Fruit fly (Drosophila melanogaster): ENCODE measurements around the gene kay.

kay gene

DNA sequence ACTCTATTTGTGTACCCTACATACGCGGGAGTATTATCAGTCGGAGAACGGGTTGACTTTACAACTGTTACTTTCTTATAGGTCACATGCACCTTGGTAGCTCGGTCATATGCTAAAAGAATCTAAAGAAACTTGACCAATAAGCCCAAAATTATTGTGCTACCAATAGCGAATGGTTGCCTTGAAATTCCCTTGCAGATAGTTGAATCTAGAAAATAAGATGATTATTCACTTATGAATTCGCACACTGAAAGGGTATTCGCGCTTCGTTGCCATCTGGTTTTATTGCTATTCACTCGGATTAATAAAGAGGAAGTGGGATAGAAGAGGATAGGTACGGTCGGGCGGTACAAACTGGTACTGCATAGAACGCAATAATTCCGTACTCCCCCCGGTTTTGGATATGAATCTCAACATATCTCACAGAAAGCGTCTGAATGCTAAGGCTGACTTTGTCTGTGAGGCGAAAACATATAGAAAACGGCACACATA, 8.1 kb downstream of the kay start (continued):
- TF ChIP-seq CG6276 (GFP tag; optimal IDR thresholded peaks at IDR 0.05) (peak; percentile 68), CG8632 (GFP tag; optimal IDR thresholded peaks at IDR 0.05) (peak; percentile 74), Hr4 (GFP tag; optimal IDR thresholded peaks at IDR 0.05) (peak; percentile 90), Sox14 (GFP tag; optimal IDR thresholded peaks at IDR 0.05) (peak; percentile 83), vri (GFP tag; optimal IDR thresholded peaks at IDR 0.05) (peak; percentile 35), spab (GFP tag; optimal IDR thresholded peaks at IDR 0.05) (peak; percentile 66), eg (GFP tag; IDR thresholded peaks at IDR 0.05) (peak; percentile 75), CG8319 (GFP tag; optimal IDR thresholded peaks at IDR 0.05) (peak; percentile 16), net (GFP tag; optimal IDR thresholded peaks at IDR 0.05) (peak; percentile 76), fd59A (GFP tag; optimal IDR thresholded peaks at IDR 0.05) (peak; percentile 79), cyc (GFP tag; optimal IDR thresholded peaks at IDR 0.05) (peak; percentile 74), CG6163 (GFP tag; IDR thresholded peaks at IDR 0.05) (peak; percentile 80), OdsH (GFP tag; optimal IDR thresholded peaks at IDR 0.05) (peak; percentile 87), CG10669 (GFP tag; optimal IDR thresholded peaks at IDR 0.05) (peak; percentile 80)

dm6 chr3R:29774360-29775193, 8.8 kb downstream of the kay start:
- TF ChIP-seq Blimp-1 (GFP tag; optimal IDR thresholded peaks at IDR 0.05) (no peak), dac (GFP tag; optimal IDR thresholded peaks at IDR 0.05) (no peak), Ets96B (tag; optimal IDR thresholded peaks at IDR 0.05) (no peak), CG10631 (GFP tag; optimal IDR thresholded peaks at IDR 0.05) (no peak), CG1621 (tag; optimal IDR thresholded peaks at IDR 0.05) (no peak), Ets21C (GFP tag; optimal IDR thresholded peaks at IDR 0.05) (no peak), CG6163 (GFP tag; IDR thresholded peaks at IDR 0.05) (peak; percentile 54), vri (GFP tag; optimal IDR thresholded peaks at IDR 0.05) (peak; percentile 58), CG11762 (GFP tag; optimal IDR thresholded peaks at IDR 0.05; ENCODE audit: insufficient read depth) (no peak), Hr39 (GFP tag; optimal IDR thresholded peaks at IDR 0.05) (no peak), acj6 (GFP tag; optimal IDR thresholded peaks at IDR 0.05) (no peak), fkh (GFP tag; optimal IDR thresholded peaks at IDR 0.05) (peak; percentile 92), pdm3 (GFP tag; optimal IDR thresholded peaks at IDR 0.05) (no peak), Hr38 (GFP tag; optimal IDR thresholded peaks at IDR 0.05) (no peak), CG10669 (GFP tag; optimal IDR thresholded peaks at IDR 0.05) (no peak), CG11902 (GFP tag; optimal IDR thresholded peaks at IDR 0.05) (no peak), Hr4 (GFP tag; optimal IDR thresholded peaks at IDR 0.05) (no peak), CG9139 (GFP tag; optimal IDR thresholded peaks at IDR 0.05) (peak; percentile 4), CG31627 (GFP tag; optimal IDR thresholded peaks at IDR 0.05) (no peak), CG3032 (tag; optimal IDR thresholded peaks at IDR 0.05) (no peak), CG8632 (GFP tag; optimal IDR thresholded peaks at IDR 0.05) (no peak), CG4318 (GFP tag; optimal IDR thresholded peaks at IDR 0.05) (no peak), ss (GFP tag; optimal IDR thresholded peaks at IDR 0.05) (no peak), CG16779 (tag; optimal IDR thresholded peaks at IDR 0.05) (peak; percentile 37), CG32006 (GFP tag; optimal IDR thresholded peaks at IDR 0.05) (no peak), CG34406 (GFP tag; optimal IDR thresholded peaks at IDR 0.05) (no peak), CG8119 (GFP tag; IDR thresholded peaks at IDR 0.05) (no peak), CG15336 (GFP tag; IDR thresholded peaks at IDR 0.05) (peak; percentile 67; the same call in 1 of the 2 replicates), fd85E (GFP tag; optimal IDR thresholded peaks at IDR 0.05) (no peak), Eip78C (GFP tag) (peak; percentile 71), dsx (GFP tag; optimal IDR thresholded peaks at IDR 0.05; ENCODE audit: poor library complexity, severe bottlenecking) (peak; percentile 61), salr (GFP tag; optimal IDR thresholded peaks at IDR 0.05) (no peak), Eip93F (GFP tag; optimal IDR thresholded peaks at IDR 0.05) (peak; percentile 62), Lpt (GFP tag; optimal IDR thresholded peaks at IDR 0.05) (no peak), Gug (GFP tag; IDR thresholded peaks at IDR 0.05) (no peak), spab (GFP tag; optimal IDR thresholded peaks at IDR 0.05) (no peak), CG11294 (GFP tag; IDR thresholded peaks at IDR 0.05) (no peak), esn (GFP tag; optimal IDR thresholded peaks at IDR 0.05) (no peak), Sox102F (GFP tag; optimal IDR thresholded peaks at IDR 0.05) (no peak), OdsH (GFP tag; optimal IDR thresholded peaks at IDR 0.05) (no peak)

Measured in whole organism, prepupa.